Fruit fly (Drosophila melanogaster) whole organism, embryonic: ENCODE measurements around the gene Rpp14a.
A peak's percentile ranks its signal among the peaks of the same experiment; 100 is the strongest.

Experiments
- Atf3 ChIP-seq: fragments of 200-800 bp; sonication (Bioruptor generic); optimal IDR thresholded peaks from 3 replicates; lab custom pipeline; 2016; ENCODE audit warnings: missing biosample characterization, missing genetic modification characterization
- Bgb ChIP-seq: fragments of 200-800 bp; sonication (Bioruptor generic); IDR thresholded peaks from 2 replicates; pipeline ENCODE4 v1.3.6; 2022; ENCODE audit warnings: missing biosample characterization, missing genetic modification characterization; ENCODE audit not compliant: partially characterized antibody
- BtbVII ChIP-seq: fragments of 200-800 bp; sonication (Bioruptor generic); optimal IDR thresholded peaks from 3 replicates; lab custom pipeline; 2017; ENCODE audit warnings: missing biosample characterization, mild to moderate bottlenecking, missing genetic modification characterization
- CG11247 ChIP-seq: fragments of 200-800 bp; sonication (Bioruptor generic); IDR thresholded peaks from 2 replicates; pipeline ENCODE4 v1.3.6; 2022; ENCODE audit warnings: missing biosample characterization, missing genetic modification characterization
- CG11695 ChIP-seq: fragments of 200-800 bp; sonication (Bioruptor generic); IDR thresholded peaks from 3 replicates; pipeline ENCODE4 v1.3.6; 2022; ENCODE audit warnings: missing biosample characterization, missing genetic modification characterization
- CG1233 ChIP-seq: fragments of 200-800 bp; sonication (Bioruptor generic); optimal IDR thresholded peaks from 4 replicates; lab custom pipeline; 2018; ENCODE audit warnings: missing biosample characterization, mild to moderate bottlenecking, missing genetic modification characterization
- CG14965 ChIP-seq: fragments of 200-800 bp; sonication (Bioruptor generic); optimal IDR thresholded peaks from 2 replicates; lab custom pipeline; 2016; ENCODE audit warnings: missing biosample characterization, missing genetic modification characterization, borderline replicate concordance
- CG17612 ChIP-seq: fragments of 200-800 bp; sonication (Bioruptor generic); IDR thresholded peaks from 2 replicates; pipeline ENCODE4 v1.3.6; 2022; ENCODE audit warnings: missing biosample characterization, missing genetic modification characterization
- CG17802 ChIP-seq: fragments of 200-800 bp; sonication (Bioruptor generic); optimal IDR thresholded peaks from 2 replicates; lab custom pipeline; 2018; ENCODE audit warnings: missing biosample characterization, mild to moderate bottlenecking, missing genetic modification characterization, moderate library complexity
- CG17829 ChIP-seq: fragments of 200-800 bp; optimal IDR thresholded peaks from 2 replicates; lab custom pipeline; 2019; ENCODE audit warnings: missing biosample characterization, mild to moderate bottlenecking, missing genetic modification characterization, moderate library complexity
- CG2678 ChIP-seq: fragments of 200-800 bp; sonication (Bioruptor generic); optimal IDR thresholded peaks from 3 replicates; lab custom pipeline; 2019; ENCODE audit warnings: missing biosample characterization, mild to moderate bottlenecking, missing genetic modification characterization, moderate library complexity
- CG30020 ChIP-seq: fragments of 200-800 bp; optimal IDR thresholded peaks from 2 replicates; lab custom pipeline; 2019; ENCODE audit warnings: missing biosample characterization, mild to moderate bottlenecking, missing genetic modification characterization, moderate library complexity
- CG34224 ChIP-seq: fragments of 200-800 bp; sonication (Bioruptor generic); IDR thresholded peaks from 3 replicates; pipeline ENCODE4 v1.3.6; 2022; ENCODE audit warnings: missing biosample characterization, missing genetic modification characterization; ENCODE audit not compliant: partially characterized antibody
- CG4282 ChIP-seq: fragments of 200-800 bp; sonication (Bioruptor generic); optimal IDR thresholded peaks from 2 replicates; lab custom pipeline; 2016; ENCODE audit warnings: missing biosample characterization, missing genetic modification characterization
- CG4730 ChIP-seq: fragments of 200-800 bp; sonication (Bioruptor generic); IDR thresholded peaks from 2 replicates; pipeline ENCODE4 v1.3.6; 2022; ENCODE audit warnings: missing biosample characterization, missing genetic modification characterization
- CG6175 ChIP-seq: fragments of 200-800 bp; sonication (Bioruptor generic); IDR thresholded peaks from 3 replicates; pipeline ENCODE4 v1.3.6; 2022; ENCODE audit warnings: missing biosample characterization, missing genetic modification characterization
- CG6254 ChIP-seq: fragments of 200-800 bp; sonication (Bioruptor generic); optimal IDR thresholded peaks from 3 replicates; lab custom pipeline; 2017; ENCODE audit warnings: mild to moderate bottlenecking, missing biosample characterization, missing genetic modification reagents, missing genetic modification characterization
- CG7556 ChIP-seq: fragments of 200-800 bp; sonication (Bioruptor generic); optimal IDR thresholded peaks from 2 replicates; lab custom pipeline; 2017; ENCODE audit warnings: missing biosample characterization, mild to moderate bottlenecking, missing genetic modification characterization
- CG8089 ChIP-seq: fragments of 200-800 bp; sonication (Bioruptor generic); optimal IDR thresholded peaks from 3 replicates; lab custom pipeline; 2016; ENCODE audit warnings: missing biosample characterization, missing genetic modification characterization
- CG8924 ChIP-seq: fragments of 200-800 bp; optimal IDR thresholded peaks from 3 replicates; lab custom pipeline; 2019; ENCODE audit warnings: missing biosample characterization, mild to moderate bottlenecking, missing genetic modification characterization, moderate library complexity
- CG9876 ChIP-seq: fragments of 200-800 bp; sonication (Bioruptor generic); optimal IDR thresholded peaks from 2 replicates; lab custom pipeline; 2016; ENCODE audit warnings: missing biosample characterization, missing genetic modification characterization
- Camta ChIP-seq: fragments of 200-800 bp; sonication (Bioruptor generic); optimal IDR thresholded peaks from 2 replicates; lab custom pipeline; 2016; ENCODE audit warnings: missing biosample characterization, missing genetic modification characterization
- D ChIP-seq, 2 experiments: fragments of 200-800 bp in 1 of 2; fragments of >200 bp in 1 of 2; sonication (Bioruptor generic) in 1 of 2; optimal IDR thresholded peaks; 2 replicates in 1 of 2; 3 replicates in 1 of 2; lab custom pipeline; 2017; ENCODE audit warnings: mild to moderate bottlenecking in 1 of 2, missing biosample characterization in 1 of 2, missing genetic modification characterization in 1 of 2, missing genetic modification reagents in 1 of 2
- D19A ChIP-seq: fragments of 200-800 bp; optimal IDR thresholded peaks from 3 replicates; lab custom pipeline; 2019; ENCODE audit warnings: missing biosample characterization, mild to moderate bottlenecking, missing genetic modification characterization, moderate library complexity
- Doc2 ChIP-seq: fragments of 200-800 bp; sonication (Bioruptor generic); IDR thresholded peaks from 2 replicates; pipeline ENCODE4 v1.3.6; 2022; ENCODE audit warnings: missing biosample characterization, missing genetic modification characterization
- Doc3 ChIP-seq: fragments of 200-800 bp; sonication (Bioruptor generic); IDR thresholded peaks from 3 replicates; pipeline ENCODE4 v1.3.6; 2022; ENCODE audit warnings: missing biosample characterization, missing genetic modification characterization; ENCODE audit not compliant: partially characterized antibody
- Ets97D ChIP-seq: fragments of 200-800 bp; sonication (Bioruptor generic); optimal IDR thresholded peaks from 3 replicates; lab custom pipeline; 2016; ENCODE audit warnings: missing biosample characterization, missing genetic modification characterization
- Fer1 ChIP-seq: fragments of 200-800 bp; sonication (Bioruptor generic); optimal IDR thresholded peaks from 2 replicates; lab custom pipeline; 2017; ENCODE audit warnings: missing biosample characterization, mild to moderate bottlenecking, missing genetic modification characterization
- Fer3 ChIP-seq: fragments of 200-800 bp; sonication (Bioruptor generic); optimal IDR thresholded peaks from 2 replicates; lab custom pipeline; 2018; ENCODE audit warnings: missing biosample characterization, mild to moderate bottlenecking, missing genetic modification characterization, moderate library complexity
- Hr78 ChIP-seq, 2 experiments: fragments of 200-800 bp in 1 of 2; fragments of >200 bp in 1 of 2; sonication (Bioruptor generic) in 1 of 2; optimal IDR thresholded peaks; 2 replicates each; lab custom pipeline; 2017 to 2019; ENCODE audit warnings: missing biosample characterization in 2 of 2, missing genetic modification characterization in 2 of 2, mild to moderate bottlenecking in 1 of 2, moderate library complexity in 1 of 2
- Mes4 ChIP-seq: fragments of 200-800 bp; sonication (Bioruptor generic); optimal IDR thresholded peaks from 2 replicates; lab custom pipeline; 2016; ENCODE audit warnings: missing biosample characterization, missing genetic modification characterization
- Mrtf ChIP-seq: fragments of 200-800 bp; sonication (Bioruptor generic); IDR thresholded peaks from 3 replicates; pipeline ENCODE4 v1.3.6; 2022; ENCODE audit warnings: missing biosample characterization, missing genetic modification characterization
- Optix ChIP-seq: fragments of 200-800 bp; sonication (Bioruptor generic); IDR thresholded peaks from 3 replicates; pipeline ENCODE4 v1.3.6; 2022; ENCODE audit warnings: missing biosample characterization, missing genetic modification characterization
- Rx ChIP-seq: fragments of 200-800 bp; sonication (Bioruptor generic); IDR thresholded peaks from 2 replicates; pipeline ENCODE4 v1.3.6; 2022; ENCODE audit warnings: missing biosample characterization, missing genetic modification characterization
- TFAM ChIP-seq: fragments of 200-800 bp; sonication (Bioruptor generic); optimal IDR thresholded peaks from 2 replicates; lab custom pipeline; 2017; ENCODE audit warnings: missing biosample characterization, missing genetic modification characterization, inconsistent platforms
- Xbp1 ChIP-seq: fragments of 200-800 bp; sonication (Bioruptor generic); optimal IDR thresholded peaks from 3 replicates; lab custom pipeline; 2016; ENCODE audit warnings: missing biosample characterization, mild to moderate bottlenecking, missing genetic modification characterization
- ab ChIP-seq: fragments of 200-800 bp; sonication (Bioruptor generic); optimal IDR thresholded peaks from 2 replicates; lab custom pipeline; 2016; ENCODE audit warnings: missing biosample characterization, missing genetic modification characterization
- ap ChIP-seq: fragments of 200-800 bp; sonication (Bioruptor generic); IDR thresholded peaks from 2 replicates; pipeline ENCODE4 v1.3.6; 2022; ENCODE audit warnings: missing biosample characterization, missing genetic modification characterization
- chinmo ChIP-seq: fragments of 200-800 bp; sonication (Bioruptor generic); IDR thresholded peaks from 4 replicates; pipeline ENCODE4 v1.3.6; 2022; ENCODE audit warnings: missing biosample characterization, missing genetic modification characterization; ENCODE audit not compliant: partially characterized antibody
- danr ChIP-seq: fragments of 200-800 bp; sonication (Bioruptor generic); IDR thresholded peaks from 2 replicates; pipeline ENCODE4 v1.3.6; 2022; ENCODE audit warnings: missing biosample characterization, missing genetic modification characterization
- dati ChIP-seq: fragments of 200-800 bp; sonication (Bioruptor generic); IDR thresholded peaks from 2 replicates; pipeline ENCODE4 v1.3.6; 2022; ENCODE audit warnings: missing biosample characterization, missing genetic modification characterization
- dysf ChIP-seq: fragments of 200-800 bp; sonication (Bioruptor generic); IDR thresholded peaks from 3 replicates; pipeline ENCODE4 v1.3.6; 2022; ENCODE audit warnings: missing biosample characterization, missing genetic modification characterization
- eve ChIP-seq, 2 experiments: fragments of >200 bp; optimal IDR thresholded peaks; 2 replicates each; lab custom pipeline; 2017; ENCODE audit warnings: missing biosample characterization in 2 of 2, missing genetic modification characterization in 2 of 2
- fd64A ChIP-seq: fragments of 200-800 bp; sonication (Bioruptor generic); optimal IDR thresholded peaks from 3 replicates; lab custom pipeline; 2018; ENCODE audit warnings: missing biosample characterization, mild to moderate bottlenecking, missing genetic modification characterization
- gcm ChIP-seq: fragments of 200-800 bp; sonication (Bioruptor generic); optimal IDR thresholded peaks from 2 replicates; lab custom pipeline; 2019; ENCODE audit warnings: missing biosample characterization, mild to moderate bottlenecking, missing genetic modification characterization, moderate library complexity
- lilli ChIP-seq: fragments of 200-800 bp; sonication (Bioruptor generic); optimal IDR thresholded peaks from 3 replicates; lab custom pipeline; 2016; ENCODE audit warnings: missing biosample characterization, missing genetic modification characterization
- maf-S ChIP-seq: fragments of 200-800 bp; sonication (Bioruptor generic); optimal IDR thresholded peaks from 2 replicates; lab custom pipeline; 2016; ENCODE audit warnings: missing biosample characterization, missing genetic modification characterization
- nerfin-1 ChIP-seq: fragments of 200-800 bp; sonication (Bioruptor generic); optimal IDR thresholded peaks from 3 replicates; lab custom pipeline; 2019; ENCODE audit warnings: missing biosample characterization, mild to moderate bottlenecking, missing genetic modification characterization, moderate library complexity
- peb ChIP-seq: fragments of 200-800 bp; sonication (Bioruptor generic); IDR thresholded peaks from 2 replicates; pipeline ENCODE4 v1.3.6; 2022; ENCODE audit warnings: missing biosample characterization, missing genetic modification characterization
- tin ChIP-seq: fragments of 200-800 bp; sonication (Bioruptor generic); optimal IDR thresholded peaks from 3 replicates; lab custom pipeline; 2016; ENCODE audit warnings: missing biosample characterization, missing genetic modification characterization
- yki ChIP-seq: fragments of >200 bp; optimal IDR thresholded peaks from 3 replicates; lab custom pipeline; 2018

Rpp14a gene

dm6 chr3R:30092700-30093044 is 36.0 kb downstream of the Rpp14a start (continued):
- peak; percentile 82 for TF ChIP-seq Mrtf (GFP tag; lab: Robert Waterston, UW)
- TF ChIP-seq CG7556 = peak; percentile 83
- TF ChIP-seq yki = no peak
- peak; percentile 91 for TF ChIP-seq dysf (GFP tag; lab: Robert Waterston, UW)
- peak; percentile 59 for TF ChIP-seq CG17802 (tag; lab: Kevin White, UChicago)
- peak; percentile 75 for TF ChIP-seq CG6254 (GFP tag; lab: Kevin White, UChicago)
- peak; percentile 66 for TF ChIP-seq CG8089
- no peak for TF ChIP-seq Bgb (GFP tag; lab: Robert Waterston, UW)
- peak; percentile 61 for TF ChIP-seq gcm (GFP tag; lab: Kevin White, UChicago)
- peak; percentile 68 for TF ChIP-seq CG9876
- TF ChIP-seq CG11247 (GFP tag; lab: Robert Waterston, UW) = peak; percentile 87
- TF ChIP-seq CG11695 (GFP tag; lab: Robert Waterston, UW) = peak; percentile 78
- peak; percentile 90 for TF ChIP-seq CG2678 (tag; lab: Kevin White, UChicago)
- peak; percentile 75 for TF ChIP-seq nerfin-1 (tag; lab: Kevin White, UChicago)
- TF ChIP-seq D (optimal IDR thresholded peaks at IDR 0.05; lab: Kevin White, UChicago) = no peak
- TF ChIP-seq D (GFP tag; optimal IDR thresholded peaks at IDR 0.05; lab: Kevin White, UChicago) = peak; percentile 77
- TF ChIP-seq CG4730 = peak; percentile 75
- peak; percentile 72 for TF ChIP-seq D19A (tag; lab: Kevin White, UChicago)
- peak; percentile 63 for TF ChIP-seq CG14965 (GFP tag; lab: Kevin White, UChicago)
- TF ChIP-seq Hr78 (GFP tag; optimal IDR thresholded peaks at IDR 0.05; lab: Kevin White, UChicago) = peak in 1 of 2 experiments; percentile 45
- peak; percentile 74 for TF ChIP-seq BtbVII (GFP tag; lab: Kevin White, UChicago)
- peak; percentile 67 for TF ChIP-seq CG4282 (GFP tag; lab: Kevin White, UChicago)
- TF ChIP-seq lilli (GFP tag; lab: Kevin White, UChicago) = peak; percentile 90
- TF ChIP-seq tin (GFP tag; lab: Kevin White, UChicago) = peak; percentile 81
- TF ChIP-seq ab (GFP tag; lab: Kevin White, UChicago) = peak; percentile 33
- TF ChIP-seq CG6175 (GFP tag; lab: Robert Waterston, UW) = peak; percentile 81; the same call in 2 of the 3 replicates
- 0 out of 4 replicates have a peak, but pooled peaks have one; percentile 47 for TF ChIP-seq chinmo
- peak; percentile 83; the same call in 2 of the 3 replicates for TF ChIP-seq Optix
- TF ChIP-seq maf-S (GFP tag; lab: Kevin White, UChicago) = peak; percentile 88
- peak; percentile 77 for TF ChIP-seq peb (GFP tag; lab: Robert Waterston, UW)
- TF ChIP-seq Doc3 = no peak
- peak; percentile 85 for TF ChIP-seq CG8924 (tag; lab: Kevin White, UChicago)
- peak; percentile 71 for TF ChIP-seq fd64A (GFP tag; lab: Kevin White, UChicago)
- peak; percentile 78 for TF ChIP-seq ap (GFP tag; lab: Robert Waterston, UW)
- TF ChIP-seq Fer3 = peak; percentile 88
- TF ChIP-seq Rx (GFP tag; lab: Robert Waterston, UW) = peak; percentile 74
- peak; percentile 72 for TF ChIP-seq CG17829 (tag; lab: Kevin White, UChicago)
- peak; percentile 74 for TF ChIP-seq Mes4 (GFP tag; lab: Kevin White, UChicago)
- TF ChIP-seq CG34224 (GFP tag; lab: Robert Waterston, UW) = no peak
- peak; percentile 62 for TF ChIP-seq Doc2 (GFP tag; lab: Robert Waterston, UW)
- peak; percentile 56 for TF ChIP-seq danr (GFP tag; lab: Robert Waterston, UW)
- TF ChIP-seq Camta = peak; percentile 86
- TF ChIP-seq Ets97D (GFP tag; lab: Kevin White, UChicago) = peak; percentile 57
- peak; percentile 9 for TF ChIP-seq TFAM (GFP tag; lab: Kevin White, UChicago)
- peak; percentile 79 for TF ChIP-seq Atf3 (GFP tag; lab: Kevin White, UChicago)
- TF ChIP-seq Xbp1 = peak; percentile 89
- peak; percentile 84 for TF ChIP-seq Fer1
- peak; percentile 76 for TF ChIP-seq CG17612 (GFP tag; lab: Robert Waterston, UW)
- TF ChIP-seq CG1233 (GFP tag; lab: Kevin White, UChicago) = peak; percentile 71
- TF ChIP-seq eve (GFP tag; optimal IDR thresholded peaks at IDR 0.05; lab: Kevin White, UChicago) = peak in 1 of 2 experiments; percentile 76
- peak; percentile 54; the same call in 1 of the 2 replicates for TF ChIP-seq dati (GFP tag; lab: Robert Waterston, UW)
- TF ChIP-seq CG30020 (tag; lab: Kevin White, UChicago) = peak; percentile 2
